Fruit fly (Drosophila melanogaster) whole organism, prepupa: Measurements from ENCODE around the gene CG6726.
A peak's percentile ranks its signal among the peaks of the same experiment; 100 is the strongest.

ENCODE experiments used
- Blimp-1 ChIP-seq: fragments of 200-800 bp; sonication (Bioruptor generic); optimal IDR thresholded peaks from 3 replicates; lab custom pipeline; 2017; ENCODE audit warnings: missing biosample characterization, missing genetic modification characterization, mild to moderate bottlenecking, moderate library complexity, missing genetic modification reagents
- CG10631 ChIP-seq: fragments of 200-800 bp; sonication (Bioruptor generic); optimal IDR thresholded peaks from 2 replicates; lab custom pipeline; 2016; ENCODE audit warnings: missing biosample characterization, missing genetic modification characterization
- CG11762 ChIP-seq: fragments of 200-800 bp; sonication (Bioruptor generic); optimal IDR thresholded peaks from 3 replicates; lab custom pipeline; 2016; ENCODE audit warnings: missing biosample characterization, missing genetic modification characterization; ENCODE audit not compliant: insufficient read depth
- CG15336 ChIP-seq: fragments of 200-800 bp; sonication (Bioruptor generic); IDR thresholded peaks from 2 replicates; pipeline ENCODE4 v1.3.6; 2022; ENCODE audit warnings: missing biosample characterization, missing genetic modification characterization
- CG16779 ChIP-seq: fragments of 200-800 bp; sonication (Bioruptor generic); optimal IDR thresholded peaks from 3 replicates; lab custom pipeline; 2017; ENCODE audit warnings: missing biosample characterization, mild to moderate bottlenecking, missing genetic modification characterization
- CG3032 ChIP-seq: fragments of 200-800 bp; optimal IDR thresholded peaks from 2 replicates; lab custom pipeline; 2019; ENCODE audit warnings: missing biosample characterization, mild to moderate bottlenecking, missing genetic modification characterization, moderate library complexity
- CG31627 ChIP-seq: fragments of 200-800 bp; sonication (Bioruptor generic); optimal IDR thresholded peaks from 3 replicates; lab custom pipeline; 2016; ENCODE audit warnings: missing biosample characterization, missing genetic modification characterization
- CG34406 ChIP-seq: fragments of 200-800 bp; sonication (Bioruptor generic); optimal IDR thresholded peaks from 3 replicates; lab custom pipeline; 2016; ENCODE audit warnings: missing biosample characterization, missing genetic modification characterization
- CG6163 ChIP-seq: fragments of 200-800 bp; sonication (Bioruptor generic); IDR thresholded peaks from 3 replicates; pipeline ENCODE4 v1.3.6; 2022; ENCODE audit warnings: missing biosample characterization, missing genetic modification characterization
- CG6276 ChIP-seq: fragments of 200-800 bp; sonication (Bioruptor generic); optimal IDR thresholded peaks from 2 replicates; lab custom pipeline; 2017; ENCODE audit warnings: missing biosample characterization, mild to moderate bottlenecking, missing genetic modification characterization
- CG6854 ChIP-seq: fragments of 200-800 bp; sonication (Bioruptor generic); optimal IDR thresholded peaks from 2 replicates; lab custom pipeline; 2017; ENCODE audit warnings: missing biosample characterization, mild to moderate bottlenecking, missing genetic modification characterization
- CG7368 ChIP-seq: fragments of 200-800 bp; sonication (Bioruptor generic); optimal IDR thresholded peaks from 3 replicates; lab custom pipeline; 2016; ENCODE audit warnings: missing biosample characterization, missing genetic modification characterization
- CG8119 ChIP-seq: fragments of 200-800 bp; sonication (Bioruptor generic); IDR thresholded peaks from 3 replicates; pipeline ENCODE4 v1.3.6; 2022; ENCODE audit warnings: missing biosample characterization, missing genetic modification characterization
- CG8319 ChIP-seq: fragments of 200-800 bp; sonication (Bioruptor generic); optimal IDR thresholded peaks from 3 replicates; lab custom pipeline; 2016; ENCODE audit warnings: missing biosample characterization, missing genetic modification characterization
- CG8632 ChIP-seq: fragments of 200-800 bp; sonication (Bioruptor generic); optimal IDR thresholded peaks from 3 replicates; lab custom pipeline; 2016; ENCODE audit warnings: missing biosample characterization, missing genetic modification characterization
- Eip93F ChIP-seq: fragments of 200-800 bp; sonication (Bioruptor generic); optimal IDR thresholded peaks from 2 replicates; lab custom pipeline; 2016; ENCODE audit warnings: missing biosample characterization, mild to moderate bottlenecking, missing genetic modification characterization
- Ets96B ChIP-seq: fragments of 200-800 bp; optimal IDR thresholded peaks from 2 replicates; lab custom pipeline; 2019; ENCODE audit warnings: missing biosample characterization, mild to moderate bottlenecking, missing genetic modification characterization, moderate library complexity
- Gug ChIP-seq: fragments of 200-800 bp; sonication (Bioruptor generic); IDR thresholded peaks from 2 replicates; pipeline ENCODE4 v1.3.6; 2022; ENCODE audit warnings: missing biosample characterization, missing genetic modification characterization
- Hr38 ChIP-seq: sonication (Bioruptor generic); optimal IDR thresholded peaks from 2 replicates; lab custom pipeline; 2016; ENCODE audit warnings: missing biosample characterization, missing genetic modification characterization
- Hr39 ChIP-seq: fragments of 200-800 bp; sonication (Bioruptor generic); optimal IDR thresholded peaks from 2 replicates; lab custom pipeline; 2016; ENCODE audit warnings: missing biosample characterization, missing genetic modification characterization
- Hr4 ChIP-seq: fragments of 200-800 bp; sonication (Bioruptor generic); optimal IDR thresholded peaks from 3 replicates; lab custom pipeline; 2016; ENCODE audit warnings: missing biosample characterization, missing genetic modification characterization
- Met ChIP-seq: fragments of 200-800 bp; sonication (Bioruptor generic); optimal IDR thresholded peaks from 3 replicates; lab custom pipeline; 2016; ENCODE audit warnings: missing biosample characterization, missing genetic modification characterization
- acj6 ChIP-seq: fragments of 200-800 bp; sonication (Bioruptor generic); optimal IDR thresholded peaks from 3 replicates; lab custom pipeline; 2016; ENCODE audit warnings: missing biosample characterization, missing genetic modification characterization
- dac ChIP-seq: fragments of 200-800 bp; sonication (Bioruptor generic); optimal IDR thresholded peaks from 2 replicates; lab custom pipeline; 2017; ENCODE audit warnings: missing biosample characterization, mild to moderate bottlenecking, missing genetic modification characterization
- dsx ChIP-seq: fragments of 200-800 bp; optimal IDR thresholded peaks from 3 replicates; lab custom pipeline; 2019; ENCODE audit warnings: missing biosample characterization, mild to moderate bottlenecking, missing genetic modification characterization, moderate library complexity; ENCODE audit not compliant: poor library complexity, severe bottlenecking
- fd59A ChIP-seq: fragments of 200-800 bp; sonication (Bioruptor generic); optimal IDR thresholded peaks from 2 replicates; lab custom pipeline; 2017; ENCODE audit warnings: missing biosample characterization, mild to moderate bottlenecking, missing genetic modification characterization, missing genetic modification reagents
- lz ChIP-seq: fragments of 200-800 bp; sonication (Bioruptor generic); optimal IDR thresholded peaks from 3 replicates; lab custom pipeline; 2016; ENCODE audit warnings: missing biosample characterization, missing genetic modification characterization
- net ChIP-seq: fragments of 200-800 bp; sonication (Bioruptor generic); optimal IDR thresholded peaks from 3 replicates; lab custom pipeline; 2016; ENCODE audit warnings: missing biosample characterization, missing genetic modification characterization
- salr ChIP-seq, 2 experiments: fragments of 200-800 bp; sonication (Bioruptor generic); optimal IDR thresholded peaks; 3 replicates each; lab custom pipeline; 2016 to 2018; ENCODE audit warnings: missing biosample characterization in 2 of 2, missing genetic modification characterization in 2 of 2, mild to moderate bottlenecking in 1 of 2
- spab ChIP-seq: fragments of 200-800 bp; sonication (Bioruptor generic); optimal IDR thresholded peaks from 2 replicates; lab custom pipeline; 2017; ENCODE audit warnings: missing biosample characterization, mild to moderate bottlenecking, missing genetic modification characterization, missing genetic modification reagents
- ss ChIP-seq, 2 experiments: fragments of 200-800 bp; sonication (Bioruptor generic); optimal IDR thresholded peaks; 2 replicates in 1 of 2; 3 replicates in 1 of 2; lab custom pipeline; 2017 to 2018; ENCODE audit warnings: mild to moderate bottlenecking in 2 of 2, missing biosample characterization in 2 of 2, missing genetic modification characterization in 2 of 2, moderate library complexity in 1 of 2
- svp ChIP-seq: fragments of 200-800 bp; sonication (Bioruptor generic); peaks from one replicate; lab custom pipeline; 2016; ENCODE audit warnings: missing biosample characterization, missing genetic modification characterization
- vri ChIP-seq: fragments of 200-800 bp; sonication (Bioruptor generic); optimal IDR thresholded peaks from 3 replicates; lab custom pipeline; 2016; ENCODE audit warnings: missing biosample characterization, mild to moderate bottlenecking, missing genetic modification characterization

The CG6726 gene

DNA sequence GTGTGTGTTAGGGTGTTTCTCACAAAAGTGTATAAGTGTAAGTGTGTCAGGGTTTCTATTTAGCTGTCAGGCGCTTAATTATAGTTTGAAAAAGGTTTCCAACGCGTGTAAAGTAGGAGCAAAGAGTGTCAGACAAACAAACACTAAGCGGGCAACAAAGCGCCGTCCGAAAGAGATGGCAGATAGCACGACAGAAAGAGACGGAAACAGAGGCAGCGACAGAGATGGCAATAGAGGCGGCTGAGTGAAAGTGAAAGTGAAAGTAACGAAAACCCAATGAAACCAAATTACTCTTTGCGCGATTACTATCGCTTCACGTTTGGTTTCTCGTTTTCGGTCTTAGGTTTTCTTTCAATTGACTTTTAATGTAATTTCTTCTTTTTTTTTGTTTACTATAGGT is 17.0 kb upstream of the CG6726 start:
- TF ChIP-seq Hr38 (GFP tag; lab: Kevin White, UChicago) (no peak), CG8119 (GFP tag; lab: Robert Waterston, UW) (no peak), Ets96B (no peak), fd59A (GFP tag; lab: Kevin White, UChicago) (no peak), dsx (GFP tag; lab: Kevin White, UChicago) (no peak), spab (no peak), CG7368 (GFP tag; lab: Kevin White, UChicago) (no peak), lz (GFP tag; lab: Kevin White, UChicago) (no peak), CG8632 (GFP tag; lab: Kevin White, UChicago) (no peak), CG11762 (GFP tag; lab: Kevin White, UChicago) (no peak), Hr4 (GFP tag; lab: Kevin White, UChicago) (no peak), CG6276 (GFP tag; lab: Kevin White, UChicago) (no peak), ss (GFP tag; optimal IDR thresholded peaks at IDR 0.05; lab: Kevin White, UChicago) (no peak), CG15336 (GFP tag; lab: Robert Waterston, UW) (no peak), CG10631 (GFP tag; lab: Kevin White, UChicago) (no peak), CG34406 (GFP tag; lab: Kevin White, UChicago) (no peak)

dm6 chr3R:23081265-23081664 is 10.3 kb upstream of the CG6726 start:
- TF ChIP-seq Blimp-1 (GFP tag; lab: Kevin White, UChicago) (no peak), CG34406 (GFP tag; lab: Kevin White, UChicago) (no peak), svp (GFP tag; lab: Kevin White, UChicago) (peak; percentile 45), Gug (no peak)
- TF ChIP-seq, all 60 proteins: peak for 1

dm6 chr3R:23088252-23088651 is 3.3 kb upstream of the CG6726 start:
- TF ChIP-seq net (GFP tag; lab: Kevin White, UChicago), result no peak
- no peak for TF ChIP-seq CG34406 (GFP tag; lab: Kevin White, UChicago)
- TF ChIP-seq CG31627 (GFP tag; lab: Kevin White, UChicago), result no peak
- no peak for TF ChIP-seq CG6854 (GFP tag; lab: Kevin White, UChicago)
- no peak for TF ChIP-seq CG6163 (GFP tag; lab: Robert Waterston, UW)
- no peak for TF ChIP-seq dac (GFP tag; lab: Kevin White, UChicago)
- no peak for TF ChIP-seq Hr39 (GFP tag; lab: Kevin White, UChicago)
- TF ChIP-seq CG16779, result no peak
- no peak for TF ChIP-seq CG8319
- TF ChIP-seq Met (GFP tag; lab: Kevin White, UChicago), result no peak
- TF ChIP-seq CG3032 (tag; lab: Kevin White, UChicago), result no peak
- TF ChIP-seq spab, result no peak
- no peak for TF ChIP-seq ss (GFP tag; optimal IDR thresholded peaks at IDR 0.05; lab: Kevin White, UChicago)
- TF ChIP-seq Gug, result no peak
- TF ChIP-seq Eip93F (GFP tag; lab: Kevin White, UChicago), result no peak
- no peak for TF ChIP-seq CG7368 (GFP tag; lab: Kevin White, UChicago)
- no peak for TF ChIP-seq salr (GFP tag; optimal IDR thresholded peaks at IDR 0.05; lab: Kevin White, UChicago)
- no peak for TF ChIP-seq acj6 (GFP tag; lab: Kevin White, UChicago)

dm6 chr3R:23095346-23095745 is 3.8 kb downstream of the CG6726 start, which contains the start of gene CG17109:
CG17109 (plus strand) TSS chr3R:23095690.
- TF ChIP-seq lz (GFP tag; lab: Kevin White, UChicago) (no peak), vri (GFP tag; lab: Kevin White, UChicago) (peak; percentile 73)
